Fruit fly (Drosophila melanogaster): ENCODE data around the gene E5.

dm6 chr3R:13879349-13879748 lies 4.6 kb upstream of the E5 start:
- TF ChIP-seq psq (optimal IDR thresholded peaks at IDR 0.05) (no peak), ttk (optimal IDR thresholded peaks at IDR 0.05) (no peak), h (optimal IDR thresholded peaks at IDR 0.05) (no peak)
